Fruit fly (Drosophila melanogaster) whole organism, embryonic: ENCODE data around the gene CG12253.

ENCODE experiments used
- Asciz ChIP-seq: fragments of 200-800 bp; sonication (Bioruptor generic); optimal IDR thresholded peaks from 2 replicates; lab custom pipeline; 2017; ENCODE audit warnings: missing biosample characterization, mild to moderate bottlenecking, missing genetic modification characterization, missing genetic modification reagents
- Bteb2 ChIP-seq: fragments of 200-800 bp; sonication (Bioruptor generic); optimal IDR thresholded peaks from 2 replicates; lab custom pipeline; 2016; ENCODE audit warnings: missing biosample characterization, missing genetic modification characterization
- CG11085 ChIP-seq: fragments of 200-800 bp; sonication (Bioruptor generic); IDR thresholded peaks from 2 replicates; pipeline ENCODE4 v1.3.6; 2022; ENCODE audit warnings: missing biosample characterization, missing genetic modification characterization
- CG1233 ChIP-seq: fragments of 200-800 bp; sonication (Bioruptor generic); optimal IDR thresholded peaks from 4 replicates; lab custom pipeline; 2018; ENCODE audit warnings: missing biosample characterization, mild to moderate bottlenecking, missing genetic modification characterization
- CG13287 ChIP-seq: fragments of 200-800 bp; sonication (Bioruptor generic); IDR thresholded peaks from 2 replicates; pipeline ENCODE4 v1.3.6; 2022; ENCODE audit warnings: missing biosample characterization, missing genetic modification characterization; ENCODE audit not compliant: partially characterized antibody
- CG13894 ChIP-seq: fragments of 200-800 bp; sonication (Bioruptor generic); optimal IDR thresholded peaks from 3 replicates; lab custom pipeline; 2018; ENCODE audit warnings: missing biosample characterization, mild to moderate bottlenecking, missing genetic modification characterization, moderate library complexity
- CG15514 ChIP-seq: fragments of 200-800 bp; sonication (Bioruptor generic); optimal IDR thresholded peaks from 3 replicates; lab custom pipeline; 2017; ENCODE audit warnings: missing biosample characterization, missing genetic modification characterization, mild to moderate bottlenecking, moderate library complexity, missing genetic modification reagents
- CG18619 ChIP-seq: fragments of 200-800 bp; sonication (Bioruptor generic); optimal IDR thresholded peaks from 3 replicates; lab custom pipeline; 2017; ENCODE audit warnings: missing biosample characterization, mild to moderate bottlenecking, missing genetic modification characterization
- CG2678 ChIP-seq: fragments of 200-800 bp; sonication (Bioruptor generic); optimal IDR thresholded peaks from 3 replicates; lab custom pipeline; 2019; ENCODE audit warnings: missing biosample characterization, mild to moderate bottlenecking, missing genetic modification characterization, moderate library complexity
- CG4707 ChIP-seq: fragments of 200-800 bp; sonication (Bioruptor generic); optimal IDR thresholded peaks from 2 replicates; lab custom pipeline; 2018; ENCODE audit warnings: missing biosample characterization, mild to moderate bottlenecking, missing genetic modification characterization, moderate library complexity
- CG6854 ChIP-seq: fragments of 200-800 bp; sonication (Bioruptor generic); optimal IDR thresholded peaks from 3 replicates; lab custom pipeline; 2017; ENCODE audit warnings: missing biosample characterization, mild to moderate bottlenecking, missing genetic modification characterization
- CG7786 ChIP-seq: fragments of 200-800 bp; sonication (Bioruptor generic); optimal IDR thresholded peaks from 2 replicates; lab custom pipeline; 2016; ENCODE audit warnings: missing biosample characterization, missing genetic modification characterization
- CG7839 ChIP-seq: fragments of 200-800 bp; sonication (Bioruptor generic); optimal IDR thresholded peaks from 3 replicates; lab custom pipeline; 2018; ENCODE audit warnings: missing biosample characterization, mild to moderate bottlenecking, missing genetic modification characterization, moderate library complexity
- CG9727 ChIP-seq: fragments of 200-800 bp; sonication (Bioruptor generic); optimal IDR thresholded peaks from 3 replicates; lab custom pipeline; 2017; ENCODE audit warnings: missing biosample characterization, mild to moderate bottlenecking, missing genetic modification characterization
- CHES-1-like ChIP-seq: fragments of 200-800 bp; sonication (Bioruptor generic); optimal IDR thresholded peaks from 2 replicates; lab custom pipeline; 2016; ENCODE audit warnings: missing biosample characterization, missing genetic modification characterization
- CTCF ChIP-seq: fragments of 200-800 bp; sonication (Bioruptor generic); optimal IDR thresholded peaks from 2 replicates; lab custom pipeline; 2017; ENCODE audit warnings: missing biosample characterization, mild to moderate bottlenecking, missing genetic modification characterization, moderate library complexity
- Deaf1 ChIP-seq: fragments of 200-800 bp; optimal IDR thresholded peaks from 3 replicates; lab custom pipeline; 2019; ENCODE audit warnings: missing biosample characterization, mild to moderate bottlenecking, missing genetic modification characterization, moderate library complexity
- Doc3 ChIP-seq: fragments of 200-800 bp; sonication (Bioruptor generic); IDR thresholded peaks from 3 replicates; pipeline ENCODE4 v1.3.6; 2022; ENCODE audit warnings: missing biosample characterization, missing genetic modification characterization; ENCODE audit not compliant: partially characterized antibody
- Gug ChIP-seq: fragments of 200-800 bp; sonication (Bioruptor generic); IDR thresholded peaks from 4 replicates; pipeline ENCODE4 v1.3.6; 2022; ENCODE audit warnings: missing biosample characterization, missing genetic modification characterization
- HHEX ChIP-seq: fragments of 200-800 bp; sonication (Bioruptor generic); optimal IDR thresholded peaks from 3 replicates; lab custom pipeline; 2017; ENCODE audit warnings: missing biosample characterization, mild to moderate bottlenecking, missing genetic modification characterization, missing genetic modification reagents
- Hr51 ChIP-seq, 2 experiments: fragments of 200-800 bp; sonication (Bioruptor generic); optimal IDR thresholded peaks; 2 replicates in 1 of 2; 3 replicates in 1 of 2; lab custom pipeline; 2016 to 2018; ENCODE audit warnings: missing biosample characterization in 2 of 2, missing genetic modification characterization in 2 of 2, mild to moderate bottlenecking in 1 of 2, moderate library complexity in 1 of 2
- Lhr ChIP-seq: fragments of 200-800 bp; sonication (Bioruptor generic); optimal IDR thresholded peaks from 3 replicates; lab custom pipeline; 2017; ENCODE audit warnings: mild to moderate bottlenecking, missing biosample characterization, missing genetic modification reagents, missing genetic modification characterization
- MBD-R2 ChIP-seq: fragments of 200-800 bp; sonication (Bioruptor generic); IDR thresholded peaks from 2 replicates; pipeline ENCODE4 v1.3.6; 2022; ENCODE audit warnings: missing biosample characterization, missing genetic modification characterization
- Nf-YA ChIP-seq: fragments of 200-800 bp; sonication (Bioruptor generic); IDR thresholded peaks from 2 replicates; pipeline ENCODE4 v1.3.6; 2022; ENCODE audit warnings: missing biosample characterization, missing genetic modification characterization
- Oli ChIP-seq: fragments of 200-800 bp; sonication (Bioruptor generic); optimal IDR thresholded peaks from 2 replicates; lab custom pipeline; 2018; ENCODE audit warnings: missing biosample characterization, mild to moderate bottlenecking, missing genetic modification characterization, moderate library complexity
- Poxn ChIP-seq: fragments of 200-800 bp; sonication (Bioruptor generic); IDR thresholded peaks from 2 replicates; pipeline ENCODE4 v1.3.6; 2022; ENCODE audit warnings: missing biosample characterization, missing genetic modification characterization
- Sox102F ChIP-seq: fragments of 200-800 bp; sonication (Bioruptor generic); optimal IDR thresholded peaks from 2 replicates; lab custom pipeline; 2018; ENCODE audit warnings: missing biosample characterization, mild to moderate bottlenecking, missing genetic modification characterization, moderate library complexity
- TFAM ChIP-seq: fragments of 200-800 bp; sonication (Bioruptor generic); optimal IDR thresholded peaks from 2 replicates; lab custom pipeline; 2017; ENCODE audit warnings: missing biosample characterization, missing genetic modification characterization, inconsistent platforms
- Taf1 ChIP-seq: fragments of 200-800 bp; sonication (Bioruptor generic); IDR thresholded peaks from 2 replicates; pipeline ENCODE4 v1.3.6; 2022; ENCODE audit warnings: missing biosample characterization, missing genetic modification characterization
- abd-A ChIP-seq: fragments of 200-800 bp; sonication (Bioruptor generic); optimal IDR thresholded peaks from 3 replicates; lab custom pipeline; 2019; ENCODE audit warnings: missing biosample characterization, mild to moderate bottlenecking, missing genetic modification characterization, moderate library complexity
- ac ChIP-seq: fragments of 200-800 bp; sonication (Bioruptor generic); optimal IDR thresholded peaks from 3 replicates; lab custom pipeline; 2017; ENCODE audit warnings: missing biosample characterization, mild to moderate bottlenecking, missing genetic modification characterization
- bcd ChIP-seq: fragments of 200-800 bp; sonication (Bioruptor generic); optimal IDR thresholded peaks from 2 replicates; lab custom pipeline; 2017; ENCODE audit warnings: missing biosample characterization, mild to moderate bottlenecking, missing genetic modification characterization
- chinmo ChIP-seq: fragments of 200-800 bp; sonication (Bioruptor generic); IDR thresholded peaks from 4 replicates; pipeline ENCODE4 v1.3.6; 2022; ENCODE audit warnings: missing biosample characterization, missing genetic modification characterization; ENCODE audit not compliant: partially characterized antibody
- disco-r ChIP-seq: fragments of 200-800 bp; sonication (Bioruptor generic); optimal IDR thresholded peaks from 2 replicates; lab custom pipeline; 2016; ENCODE audit warnings: missing biosample characterization, missing genetic modification characterization
- ftz-f1 ChIP-seq: fragments of 200-800 bp; sonication (Bioruptor generic); optimal IDR thresholded peaks from 2 replicates; lab custom pipeline; 2016; ENCODE audit warnings: missing biosample characterization, missing genetic modification characterization
- ham ChIP-seq: fragments of 200-800 bp; sonication (Bioruptor generic); IDR thresholded peaks from 2 replicates; pipeline ENCODE4 v1.3.6; 2022; ENCODE audit warnings: missing biosample characterization, missing genetic modification characterization
- kah ChIP-seq: fragments of 200-800 bp; sonication (Bioruptor generic); optimal IDR thresholded peaks from 2 replicates; lab custom pipeline; 2018; ENCODE audit warnings: missing biosample characterization, mild to moderate bottlenecking, missing genetic modification characterization
- kni ChIP-seq: fragments of 200-800 bp; sonication (Bioruptor generic); optimal IDR thresholded peaks from 3 replicates; lab custom pipeline; 2017; ENCODE audit warnings: mild to moderate bottlenecking, missing biosample characterization, missing genetic modification reagents, missing genetic modification characterization
- lab ChIP-seq: fragments of 200-800 bp; sonication (Bioruptor generic); optimal IDR thresholded peaks from 3 replicates; lab custom pipeline; 2017; ENCODE audit warnings: missing biosample characterization, missing genetic modification characterization, mild to moderate bottlenecking, moderate library complexity, missing genetic modification reagents
- lmd ChIP-seq: fragments of 200-800 bp; sonication (Bioruptor generic); IDR thresholded peaks from 2 replicates; pipeline ENCODE4 v1.3.6; 2022; ENCODE audit warnings: missing biosample characterization, missing genetic modification characterization
- pb ChIP-seq: fragments of 200-800 bp; sonication (Bioruptor generic); optimal IDR thresholded peaks from 3 replicates; lab custom pipeline; 2016; ENCODE audit warnings: missing biosample characterization, missing genetic modification characterization
- prd ChIP-seq, 3 experiments: fragments of >200 bp in 2 of 3; fragments of 200-800 bp in 1 of 3; sonication (Bioruptor generic) in 1 of 3; optimal IDR thresholded peaks in 2 of 3; IDR thresholded peaks in 1 of 3; 2 replicates in 2 of 3; 3 replicates in 1 of 3; pipeline versions ENCODE4 v1.3.6 to Lab custom; 2017 to 2022; ENCODE audit warnings: missing biosample characterization in 1 of 3, missing genetic modification characterization in 1 of 3
- pros ChIP-seq: fragments of 200-800 bp; sonication (Bioruptor generic); optimal IDR thresholded peaks from 3 replicates; lab custom pipeline; 2019; ENCODE audit warnings: missing biosample characterization, mild to moderate bottlenecking, missing genetic modification characterization, moderate library complexity
- salm ChIP-seq: fragments of 200-800 bp; sonication (Bioruptor generic); optimal IDR thresholded peaks from 2 replicates; lab custom pipeline; 2018; ENCODE audit warnings: missing biosample characterization, mild to moderate bottlenecking, missing genetic modification characterization
- sens-2 ChIP-seq: fragments of 200-800 bp; sonication (Bioruptor generic); IDR thresholded peaks from 2 replicates; pipeline ENCODE4 v1.3.6; 2022; ENCODE audit warnings: missing biosample characterization, missing genetic modification characterization
- sisA ChIP-seq: fragments of 200-800 bp; sonication (Bioruptor generic); IDR thresholded peaks from 2 replicates; pipeline ENCODE4 v1.3.6; 2022; ENCODE audit warnings: missing biosample characterization, missing genetic modification characterization
- ssp ChIP-seq: fragments of 200-800 bp; sonication (Bioruptor generic); IDR thresholded peaks from 2 replicates; pipeline ENCODE4 v1.3.6; 2022; ENCODE audit warnings: missing biosample characterization, missing genetic modification characterization
- trem ChIP-seq: fragments of 200-800 bp; optimal IDR thresholded peaks from 3 replicates; lab custom pipeline; 2019; ENCODE audit warnings: missing biosample characterization, mild to moderate bottlenecking, missing genetic modification characterization, moderate library complexity
- ttk ChIP-seq: fragments of 200-800 bp; sonication (Bioruptor generic); IDR thresholded peaks from 2 replicates; pipeline ENCODE4 v2.1.2; 2022; ENCODE audit warnings: missing biosample characterization, missing genetic modification characterization
- zen2 ChIP-seq: fragments of 200-800 bp; sonication (Bioruptor generic); IDR thresholded peaks from 3 replicates; pipeline ENCODE4 v1.3.6; 2022; ENCODE audit warnings: missing biosample characterization, missing genetic modification characterization; ENCODE audit not compliant: partially characterized antibody

The CG12253 gene

dm6 chr2L:11010999-11011398 lies 23.4 kb downstream of the CG12253 start, which contains the start of the genes Art8 and dUTPase (continued):
- TF ChIP-seq bcd (peak; percentile 46), Bteb2 (peak; percentile 45), ttk (GFP tag; lab: Robert Waterston, UW) (peak; percentile 29; the same call in 1 of the 2 replicates), Deaf1 (tag; lab: Kevin White, UChicago) (no peak), Poxn (GFP tag; lab: Robert Waterston, UW) (no peak), ham (GFP tag; lab: Robert Waterston, UW) (no peak), TFAM (GFP tag; lab: Kevin White, UChicago) (no peak), pb (GFP tag; lab: Kevin White, UChicago) (no peak), Nf-YA (GFP tag; lab: Robert Waterston, UW) (no peak), kni (no peak), MBD-R2 (GFP tag; lab: Robert Waterston, UW) (peak; percentile 86), CG11085 (GFP tag; lab: Robert Waterston, UW) (no peak), CG18619 (GFP tag; lab: Kevin White, UChicago) (peak; percentile 14), chinmo (GFP tag; lab: Robert Waterston, UW) (0 out of 4 replicates have a peak, but pooled peaks have one; percentile 32), CTCF (GFP tag; lab: Kevin White, UChicago) (peak; percentile 25), kah (GFP tag; lab: Kevin White, UChicago) (no peak), CG9727 (GFP tag; lab: Kevin White, UChicago) (peak; percentile 74), CG15514 (peak; percentile 78), Hr51 (GFP tag; optimal IDR thresholded peaks at IDR 0.05; lab: Kevin White, UChicago) (peak in 1 of 2 experiments; percentile 34), pros (GFP tag; lab: Kevin White, UChicago) (no peak), disco-r (GFP tag; lab: Kevin White, UChicago) (no peak), HHEX (GFP tag; lab: Kevin White, UChicago) (peak; percentile 30), Taf1 (peak; percentile 62), sens-2 (GFP tag; lab: Robert Waterston, UW) (no peak), abd-A (no peak), trem (tag; lab: Kevin White, UChicago) (peak; percentile 92), CG2678 (tag; lab: Kevin White, UChicago) (no peak), Oli (peak; percentile 5), ftz-f1 (GFP tag; lab: Kevin White, UChicago) (no peak), sisA (GFP tag; lab: Robert Waterston, UW) (peak; percentile 58), CG7786 (peak; percentile 13), zen2 (GFP tag; lab: Robert Waterston, UW) (no peak; the same call in 2 of the 3 replicates), CG13894 (tag; lab: Kevin White, UChicago) (no peak), CG1233 (peak; percentile 56), prd (optimal IDR thresholded peaks at IDR 0.05; lab: Kevin White, UChicago) (no peak), prd (GFP tag; IDR thresholded peaks at IDR 0.05; lab: Robert Waterston, UW) (peak; percentile 76), Gug (GFP tag; lab: Robert Waterston, UW) (0 out of 4 replicates have a peak, but pooled peaks have one; percentile 20), lmd (GFP tag; lab: Robert Waterston, UW) (peak; percentile 61), CG4707 (GFP tag; lab: Kevin White, UChicago) (no peak), salm (tag; lab: Kevin White, UChicago) (no peak), Doc3 (GFP tag; lab: Robert Waterston, UW) (peak; percentile 88), ac (no peak), Asciz (GFP tag; lab: Kevin White, UChicago) (no peak), CG6854 (GFP tag; lab: Kevin White, UChicago) (no peak), Sox102F (GFP tag; lab: Kevin White, UChicago) (peak; percentile 75), ssp (GFP tag; lab: Robert Waterston, UW) (peak; percentile 42; the same call in 1 of the 2 replicates), Lhr (GFP tag; lab: Kevin White, UChicago) (peak; percentile 53), CHES-1-like (GFP tag; lab: Kevin White, UChicago) (peak; percentile 28), CG7839 (tag; lab: Kevin White, UChicago) (peak; percentile 66), CG13287 (peak; percentile 97), lab (GFP tag; lab: Kevin White, UChicago) (no peak)
